Worm (Caenorhabditis elegans) whole organism, L1 larva: ENCODE results near the gene C05B5.11.

Source experiments
- F16B12.6 ChIP-seq: fragments of 150-350 bp; optimal IDR thresholded peaks from 2 replicates; lab custom pipeline; 2014; ENCODE audit warnings: missing biosample characterization, missing genetic modification characterization
- alr-1 ChIP-seq: fragments of 200-800 bp; sonication (Bioruptor generic); optimal IDR thresholded peaks from 2 replicates; lab custom pipeline; 2018; ENCODE audit warnings: borderline replicate concordance, mild to moderate bottlenecking, missing genetic modification characterization, missing compliant biosample characterization
- aly-2 ChIP-seq: fragments of 150-350 bp; optimal IDR thresholded peaks from 2 replicates; lab custom pipeline; 2014; ENCODE audit warnings: missing biosample characterization, missing genetic modification characterization
- ceh-63 ChIP-seq: fragments of 200-800 bp; sonication (Bioruptor generic); optimal IDR thresholded peaks from 2 replicates; lab custom pipeline; 2018; ENCODE audit warnings: mild to moderate bottlenecking, missing genetic modification characterization, missing compliant biosample characterization
- ceh-8 ChIP-seq: fragments of 200-800 bp; sonication (Bioruptor generic); optimal IDR thresholded peaks from 2 replicates; lab custom pipeline; 2018; ENCODE audit warnings: mild to moderate bottlenecking, missing genetic modification characterization, moderate library complexity, missing compliant biosample characterization
- ceh-82 ChIP-seq, 3 experiments: fragments of 150-350 bp in 1 of 3; sonication (generic microtip) in 2 of 3; optimal IDR thresholded peaks; 2 replicates each; lab custom pipeline; 2014 to 2017; ENCODE audit warnings: missing biosample characterization in 3 of 3, missing genetic modification characterization in 3 of 3
- ceh-88 ChIP-seq: fragments of 200-800 bp; sonication (Bioruptor generic); IDR thresholded peaks from 2 replicates; pipeline ENCODE4 v1.3.6; 2022; ENCODE audit warnings: missing genetic modification characterization, missing compliant biosample characterization
- ceh-90 ChIP-seq: sonication (generic microtip); optimal IDR thresholded peaks from 2 replicates; lab custom pipeline; 2016; ENCODE audit warnings: missing genetic modification characterization, missing compliant biosample characterization
- ces-1 ChIP-seq: fragments of 150-350 bp; optimal IDR thresholded peaks from 2 replicates; lab custom pipeline; 2014; ENCODE audit warnings: missing biosample characterization, missing genetic modification reagents, missing genetic modification characterization
- dsc-1 ChIP-seq: sonication (generic microtip); optimal IDR thresholded peaks from 2 replicates; lab custom pipeline; 2016; ENCODE audit warnings: mild to moderate bottlenecking, missing genetic modification characterization, missing compliant biosample characterization
- egl-13 ChIP-seq: sonication (generic microtip); optimal IDR thresholded peaks from 2 replicates; lab custom pipeline; 2016; ENCODE audit warnings: missing genotype, missing genetic modification reagents, missing genetic modification characterization, missing compliant biosample characterization
- elt-2 ChIP-seq: sonication (generic microtip); optimal IDR thresholded peaks from 2 replicates; lab custom pipeline; 2016; ENCODE audit warnings: missing genetic modification characterization, mild to moderate bottlenecking, inconsistent platforms, missing compliant biosample characterization, missing genetic modification reagents
- ets-5 ChIP-seq: fragments of 200-800 bp; sonication (Bioruptor generic); IDR thresholded peaks from 2 replicates; pipeline ENCODE4 v1.3.6; 2022; ENCODE audit warnings: missing genetic modification characterization, missing compliant biosample characterization
- fkh-8 ChIP-seq: sonication (generic microtip); optimal IDR thresholded peaks from 2 replicates; lab custom pipeline; 2016; ENCODE audit warnings: mild to moderate bottlenecking, missing genetic modification characterization, missing compliant biosample characterization
- fos-1 ChIP-seq: fragments of 150-350 bp; optimal IDR thresholded peaks from 2 replicates; lab custom pipeline; 2014; ENCODE audit warnings: missing biosample characterization, missing genetic modification characterization
- hpl-2 ChIP-seq: fragments of 150-350 bp; optimal IDR thresholded peaks from 2 replicates; lab custom pipeline; 2014; ENCODE audit warnings: missing biosample characterization, missing genetic modification reagents, missing genetic modification characterization
- isw-1 ChIP-seq: fragments of 200-800 bp; sonication (Bioruptor generic); IDR thresholded peaks from 2 replicates; pipeline ENCODE4 v1.3.6; 2022; ENCODE audit warnings: missing genetic modification characterization, missing compliant biosample characterization
- lsy-2 ChIP-seq, 2 experiments: fragments of 150-350 bp; optimal IDR thresholded peaks; 2 replicates each; lab custom pipeline; 2014; ENCODE audit warnings: missing biosample characterization in 2 of 2, missing genetic modification characterization in 2 of 2
- mef-2 ChIP-seq: fragments of 150-350 bp; optimal IDR thresholded peaks from 2 replicates; lab custom pipeline; 2014; ENCODE audit warnings: missing biosample characterization, missing genetic modification characterization
- nhr-11 ChIP-seq: fragments of 150-350 bp; optimal IDR thresholded peaks from 2 replicates; lab custom pipeline; 2014; ENCODE audit warnings: missing biosample characterization, missing genetic modification characterization
- nhr-12 ChIP-seq: sonication (generic microtip); optimal IDR thresholded peaks from 2 replicates; lab custom pipeline; 2017; ENCODE audit warnings: missing biosample characterization, missing genetic modification characterization
- nhr-237 ChIP-seq: fragments of 150-350 bp; optimal IDR thresholded peaks from 2 replicates; lab custom pipeline; 2014; ENCODE audit warnings: missing biosample characterization, missing genetic modification characterization
- nhr-28 ChIP-seq: fragments of 150-350 bp; optimal IDR thresholded peaks from 2 replicates; lab custom pipeline; 2014; ENCODE audit warnings: missing biosample characterization, missing genetic modification characterization
- nhr-47 ChIP-seq: sonication (generic microtip); optimal IDR thresholded peaks from 2 replicates; lab custom pipeline; 2016; ENCODE audit warnings: mild to moderate bottlenecking, missing genetic modification characterization, moderate library complexity, missing compliant biosample characterization
- nhr-71 ChIP-seq: sonication (generic microtip); optimal IDR thresholded peaks from 2 replicates; lab custom pipeline; 2016; ENCODE audit warnings: mild to moderate bottlenecking, missing genetic modification characterization, moderate library complexity, missing compliant biosample characterization
- nhr-77 ChIP-seq: fragments of 150-350 bp; optimal IDR thresholded peaks from 2 replicates; lab custom pipeline; 2014; ENCODE audit warnings: missing biosample characterization, missing genetic modification characterization
- nhr-84 ChIP-seq: sonication (generic microtip); optimal IDR thresholded peaks from 2 replicates; lab custom pipeline; 2017; ENCODE audit warnings: missing biosample characterization, missing genetic modification characterization
- nhr-90 ChIP-seq: sonication (generic microtip); optimal IDR thresholded peaks from 2 replicates; lab custom pipeline; 2016; ENCODE audit warnings: mild to moderate bottlenecking, missing genetic modification characterization, missing compliant biosample characterization; ENCODE audit not compliant: poor library complexity
- pqm-1 ChIP-seq: sonication (generic microtip); optimal IDR thresholded peaks from 3 replicates; lab custom pipeline; 2017; ENCODE audit warnings: missing biosample characterization, missing genetic modification characterization
- snpc-4 ChIP-seq: fragments of 150-350 bp; optimal IDR thresholded peaks from 2 replicates; lab custom pipeline; 2014; ENCODE audit warnings: missing biosample characterization, missing genetic modification characterization
- snu-23 ChIP-seq: sonication (generic microtip); optimal IDR thresholded peaks from 2 replicates; lab custom pipeline; 2016; ENCODE audit warnings: missing genetic modification characterization, missing compliant biosample characterization
- sox-4 ChIP-seq: sonication (generic microtip); optimal IDR thresholded peaks from 2 replicates; lab custom pipeline; 2016; ENCODE audit warnings: missing genetic modification characterization, missing compliant biosample characterization
- sptf-1 ChIP-seq: fragments of 150-350 bp; optimal IDR thresholded peaks from 2 replicates; lab custom pipeline; 2014; ENCODE audit warnings: missing biosample characterization, missing genetic modification characterization
- sup-37 ChIP-seq: fragments of 200-800 bp; sonication (Bioruptor generic); optimal IDR thresholded peaks from 2 replicates; lab custom pipeline; 2018; ENCODE audit warnings: mild to moderate bottlenecking, missing genetic modification characterization, missing compliant biosample characterization
- tlp-1 ChIP-seq: fragments of 150-350 bp; optimal IDR thresholded peaks from 2 replicates; lab custom pipeline; 2014; ENCODE audit warnings: missing biosample characterization, missing genetic modification characterization
- unc-86 ChIP-seq: sonication (generic microtip); optimal IDR thresholded peaks from 2 replicates; lab custom pipeline; 2016; ENCODE audit warnings: missing genetic modification characterization, missing compliant biosample characterization
- unc-98 ChIP-seq: fragments of 200-800 bp; sonication (Bioruptor generic); IDR thresholded peaks from 2 replicates; pipeline ENCODE4 v1.3.6; 2022; ENCODE audit warnings: missing genetic modification characterization, missing compliant biosample characterization
- vab-15 ChIP-seq: sonication (generic microtip); optimal IDR thresholded peaks from 2 replicates; lab custom pipeline; 2017; ENCODE audit warnings: missing genotype, mild to moderate bottlenecking, missing genetic modification characterization, missing compliant biosample characterization
- xbp-1 ChIP-seq: sonication (generic microtip); optimal IDR thresholded peaks from 2 replicates; lab custom pipeline; 2016; ENCODE audit warnings: missing genetic modification characterization, missing compliant biosample characterization
- zip-4 ChIP-seq: fragments of 200-800 bp; sonication (Bioruptor generic); optimal IDR thresholded peaks from 2 replicates; lab custom pipeline; 2018; ENCODE audit warnings: mild to moderate bottlenecking, missing genetic modification characterization, moderate library complexity, missing compliant biosample characterization
- ztf-11 ChIP-seq, 2 experiments: sonication (generic microtip); optimal IDR thresholded peaks; 2 replicates each; lab custom pipeline; 2016 to 2017; ENCODE audit warnings: missing genetic modification characterization in 2 of 2, missing biosample characterization in 1 of 2, missing compliant biosample characterization in 1 of 2
- ztf-4 ChIP-seq: fragments of 150-350 bp; optimal IDR thresholded peaks from 2 replicates; lab custom pipeline; 2014; ENCODE audit warnings: missing biosample characterization, missing genetic modification characterization

C05B5.11 gene

ce11 chrIII:10016413-10017051 lies 12.2 kb downstream of the C05B5.11 start, which contains the start of gene rgs-1 (continued):
- TF ChIP-seq nhr-28 (no peak), dsc-1 (tag; lab: Kevin White, UChicago) (peak; percentile 61), nhr-47 (tag; lab: Kevin White, UChicago) (peak; percentile 61)

ce11 chrIII:10018007-10018406 lies 13.7 kb downstream of the C05B5.11 start:
- TF ChIP-seq ces-1 (GFP tag; lab: Kevin White, UChicago) = no peak
- peak; percentile 6 for TF ChIP-seq fkh-8 (tag; lab: Kevin White, UChicago)
- TF ChIP-seq nhr-11 (tag; lab: Kevin White, UChicago) = no peak
- TF ChIP-seq pqm-1 (tag; lab: Kevin White, UChicago) = no peak
- TF ChIP-seq ceh-8 = peak; percentile 43
- TF ChIP-seq sox-4 (tag; lab: Kevin White, UChicago) = no peak
- no peak for TF ChIP-seq nhr-84
- no peak for TF ChIP-seq sptf-1 (tag; lab: Kevin White, UChicago)
- TF ChIP-seq unc-98 (GFP tag; lab: Robert Waterston, UW) = no peak
- TF ChIP-seq ets-5 (GFP tag; lab: Robert Waterston, UW) = no peak
- TF ChIP-seq ceh-63 (GFP tag; lab: Kevin White, UChicago) = no peak
- TF ChIP-seq nhr-28 = no peak
- peak; percentile 25 for TF ChIP-seq snpc-4 (tag; lab: Kevin White, UChicago)
- TF ChIP-seq zip-4 = no peak
- no peak for TF ChIP-seq snu-23 (GFP tag; lab: Kevin White, UChicago)
- no peak for TF ChIP-seq ceh-82 (tag; optimal IDR thresholded peaks at IDR 0.05; lab: Kevin White, UChicago)
- no peak for TF ChIP-seq nhr-77 (tag; lab: Kevin White, UChicago)
- no peak for TF ChIP-seq elt-2
- TF ChIP-seq xbp-1 (tag; lab: Kevin White, UChicago) = no peak
- no peak for TF ChIP-seq ztf-4
- TF ChIP-seq hpl-2 (GFP tag; lab: Kevin White, UChicago) = no peak

- TF ChIP-seq fos-1 (tag; lab: Kevin White, UChicago) = no peak
- no peak for TF ChIP-seq sup-37 (GFP tag; lab: Kevin White, UChicago)
- TF ChIP-seq ceh-88 (GFP tag; lab: Robert Waterston, UW) = no peak
- no peak for TF ChIP-seq aly-2 (tag; lab: Kevin White, UChicago)
- no peak for TF ChIP-seq vab-15 (tag; lab: Kevin White, UChicago)
- no peak for TF ChIP-seq mef-2
- TF ChIP-seq nhr-12 = no peak
- TF ChIP-seq ztf-11 (tag; optimal IDR thresholded peaks at IDR 0.05; lab: Kevin White, UChicago) = no peak
- no peak for TF ChIP-seq ceh-90 (tag; lab: Kevin White, UChicago)
- no peak for TF ChIP-seq nhr-28
- TF ChIP-seq snu-23 (GFP tag; lab: Kevin White, UChicago) = no peak
- TF ChIP-seq hpl-2 (GFP tag; lab: Kevin White, UChicago) = no peak
- no peak for TF ChIP-seq nhr-71 (tag; lab: Kevin White, UChicago)
- no peak for TF ChIP-seq alr-1 (tag; lab: Kevin White, UChicago)
- TF ChIP-seq lsy-2 (tag; optimal IDR thresholded peaks at IDR 0.05; lab: Kevin White, UChicago) = no peak
- no peak for TF ChIP-seq isw-1 (GFP tag; lab: Robert Waterston, UW)
- TF ChIP-seq sptf-1 (tag; lab: Kevin White, UChicago) = no peak
Measured at ce11 chrIII:10023452-10023851, 19.1 kb downstream of the C05B5.11 start, which contains the start of gene ins-21. Gene ins-21, plus strand, starts transcription at chrIII:10023752.

- TF ChIP-seq nhr-237 = no peak
- TF ChIP-seq ceh-82 (tag; optimal IDR thresholded peaks at IDR 0.05; lab: Kevin White, UChicago) = no peak
- TF ChIP-seq egl-13 (tag; lab: Kevin White, UChicago) = no peak
- no peak for TF ChIP-seq nhr-90 (tag; lab: Kevin White, UChicago)
- no peak for TF ChIP-seq snpc-4 (tag; lab: Kevin White, UChicago)
- no peak for TF ChIP-seq F16B12.6 (tag; lab: Kevin White, UChicago)
- no peak for TF ChIP-seq tlp-1 (tag; lab: Kevin White, UChicago)
- TF ChIP-seq unc-86 (tag; lab: Kevin White, UChicago) = no peak
- TF ChIP-seq ets-5 (GFP tag; lab: Robert Waterston, UW) = no peak
- no peak for TF ChIP-seq pqm-1 (tag; lab: Kevin White, UChicago)
Measured at ce11 chrIII:10025989-10026388, 21.7 kb downstream of the C05B5.11 start, which contains the start of gene ins-22. Gene ins-22, plus strand, starts transcription at chrIII:10026289.
